Fruit fly (Drosophila melanogaster) S2 (cell line): ENCODE measurements around the gene CG13058.

ENCODE experiments used
- CG8478 ChIP-seq: fragments of >200 bp; optimal IDR thresholded peaks from 2 replicates; lab custom pipeline; 2018
- CTCF ChIP-seq, 2 experiments: fragments of >200 bp; optimal IDR thresholded peaks; 2 replicates each; lab custom pipeline; 2018

DNA sequence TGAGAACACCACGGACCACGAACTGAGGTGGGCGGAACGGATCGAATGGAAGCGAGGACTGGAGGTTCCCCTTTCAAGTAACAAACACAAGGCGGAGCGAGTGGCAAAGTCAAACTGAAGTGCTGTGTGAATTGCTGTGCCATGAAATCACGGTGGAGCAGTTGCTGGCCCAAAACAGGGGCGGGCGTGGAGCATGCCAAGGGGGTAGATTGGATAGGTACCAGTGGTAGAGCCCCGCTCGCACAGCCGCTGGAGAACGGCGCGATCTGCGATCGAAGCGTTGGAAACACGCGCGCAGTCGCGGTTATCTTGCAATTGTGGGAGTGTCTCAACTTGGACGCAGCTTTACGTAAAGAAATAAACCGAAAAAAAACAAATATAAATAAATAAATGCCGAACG, 865 bp upstream of the CG13058 start, which contains the start of gene CG13038:
- no peak for TF ChIP-seq CG8478
- TF ChIP-seq CTCF (optimal IDR thresholded peaks at IDR 0.05; lab: Kevin White, UChicago): no peak
